Worm (Caenorhabditis elegans) whole organism, early embryonic: Measurements from ENCODE around the gene F26H11.8.

Experiments used
- F13C5.2 ChIP-seq: sonication (generic microtip); optimal IDR thresholded peaks from 2 replicates; lab custom pipeline; 2017; ENCODE audit warnings: mild to moderate bottlenecking, missing genetic modification characterization, inconsistent platforms, missing compliant biosample characterization
- aly-1 ChIP-seq: sonication (generic microtip); optimal IDR thresholded peaks from 2 replicates; lab custom pipeline; 2016; ENCODE audit warnings: missing genetic modification characterization, missing compliant biosample characterization
- ama-1 ChIP-seq: fragments of 150-350 bp; optimal IDR thresholded peaks from 2 replicates; lab custom pipeline; 2014
- ceh-13 ChIP-seq: fragments of 200-800 bp; sonication (Bioruptor generic); optimal IDR thresholded peaks from 2 replicates; lab custom pipeline; 2018; ENCODE audit warnings: mild to moderate bottlenecking, missing genetic modification characterization, missing compliant biosample characterization
- ets-7 ChIP-seq: sonication (generic microtip); optimal IDR thresholded peaks from 2 replicates; lab custom pipeline; 2016; ENCODE audit warnings: missing genotype, missing genetic modification characterization, missing compliant biosample characterization
- flt-1 ChIP-seq: fragments of 200-800 bp; sonication (Bioruptor generic); IDR thresholded peaks from 2 replicates; pipeline ENCODE4 v1.3.6; 2022; ENCODE audit warnings: missing genetic modification characterization, missing compliant biosample characterization
- hmbx-1 ChIP-seq: sonication (generic microtip); optimal IDR thresholded peaks from 2 replicates; lab custom pipeline; 2016; ENCODE audit warnings: mild to moderate bottlenecking, missing genetic modification characterization, missing compliant biosample characterization
- hmg-4 ChIP-seq: fragments of 200-800 bp; sonication (Bioruptor generic); optimal IDR thresholded peaks from 2 replicates; lab custom pipeline; 2018; ENCODE audit warnings: mild to moderate bottlenecking, missing genetic modification characterization, missing compliant biosample characterization
- hnd-1 ChIP-seq: sonication (generic microtip); optimal IDR thresholded peaks from 2 replicates; lab custom pipeline; 2016; ENCODE audit warnings: missing genetic modification characterization, missing compliant biosample characterization
- pes-1 ChIP-seq: fragments of 200-800 bp; sonication (Bioruptor generic); IDR thresholded peaks from 2 replicates; pipeline ENCODE4 v1.3.6; 2022; ENCODE audit warnings: missing genetic modification reagents, missing genetic modification characterization, missing compliant biosample characterization
- scrt-1 ChIP-seq: fragments of 200-800 bp; sonication (Bioruptor generic); IDR thresholded peaks from 2 replicates; pipeline ENCODE4 v1.3.6; 2022; ENCODE audit warnings: missing genetic modification characterization, missing compliant biosample characterization
- sea-1 ChIP-seq: fragments of 200-800 bp; sonication (Bioruptor generic); conservative IDR thresholded peaks from 2 replicates; pipeline ENCODE4 v1.3.6; 2022; ENCODE audit warnings: missing genetic modification characterization, missing compliant biosample characterization
- tbx-37 ChIP-seq: fragments of 200-800 bp; sonication (Bioruptor generic); conservative IDR thresholded peaks from 2 replicates; pipeline ENCODE4 v1.3.6; 2022; ENCODE audit warnings: missing genetic modification reagents, missing genetic modification characterization, missing compliant biosample characterization
- tra-4 ChIP-seq: sonication (generic microtip); optimal IDR thresholded peaks from 2 replicates; lab custom pipeline; 2017; ENCODE audit warnings: missing genetic modification characterization, missing compliant biosample characterization

DNA sequence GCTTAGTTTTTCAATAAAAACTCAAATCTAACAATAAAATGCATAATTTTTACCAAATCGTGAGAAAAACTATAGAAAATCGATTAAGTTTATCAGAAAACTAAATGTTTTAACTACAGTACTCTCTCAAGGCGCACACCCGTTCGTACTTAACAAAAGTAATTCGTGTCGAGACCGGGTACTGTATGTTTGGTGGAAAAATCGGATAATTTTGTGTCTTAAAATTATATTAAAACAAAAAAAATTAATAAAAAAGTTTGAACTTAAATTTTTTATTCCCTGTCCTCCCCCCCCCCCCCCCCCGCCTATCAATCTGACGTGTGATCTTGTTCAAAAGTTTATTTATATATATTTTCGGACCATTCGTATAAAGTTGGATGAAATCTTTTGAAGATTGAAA is 20.0 kb downstream of the F26H11.8 start, which contains the start of gene F26H11.4:
- TF ChIP-seq aly-1 (no peak), ama-1 (no peak), flt-1 (GFP tag; lab: Robert Waterston, UW) (no peak), sea-1 (GFP tag; lab: Robert Waterston, UW) (no peak), tbx-37 (no peak), ceh-13 (GFP tag; lab: Kevin White, UChicago) (no peak), hmg-4 (no peak), pes-1 (GFP tag; lab: Robert Waterston, UW) (no peak), tra-4 (tag; lab: Kevin White, UChicago) (no peak), F13C5.2 (tag; lab: Kevin White, UChicago) (no peak), ets-7 (no peak), hmbx-1 (tag; lab: Kevin White, UChicago) (no peak), hnd-1 (tag; lab: Kevin White, UChicago) (no peak), scrt-1 (GFP tag; lab: Robert Waterston, UW) (no peak)
